Fruit fly (Drosophila melanogaster) whole organism, adult: Measurements from ENCODE around the gene CG42465.

ENCODE experiments used
- CG12768 ChIP-seq: fragments of 200-800 bp; sonication (Bioruptor generic); optimal IDR thresholded peaks from 2 replicates; lab custom pipeline; 2017; ENCODE audit warnings: missing biosample characterization, missing genetic modification characterization, mild to moderate bottlenecking, moderate library complexity, missing genetic modification reagents
- tj ChIP-seq: fragments of 200-800 bp; sonication (Bioruptor generic); optimal IDR thresholded peaks from 3 replicates; lab custom pipeline; 2017; ENCODE audit warnings: missing biosample characterization, mild to moderate bottlenecking, missing genetic modification characterization, moderate library complexity

DNA sequence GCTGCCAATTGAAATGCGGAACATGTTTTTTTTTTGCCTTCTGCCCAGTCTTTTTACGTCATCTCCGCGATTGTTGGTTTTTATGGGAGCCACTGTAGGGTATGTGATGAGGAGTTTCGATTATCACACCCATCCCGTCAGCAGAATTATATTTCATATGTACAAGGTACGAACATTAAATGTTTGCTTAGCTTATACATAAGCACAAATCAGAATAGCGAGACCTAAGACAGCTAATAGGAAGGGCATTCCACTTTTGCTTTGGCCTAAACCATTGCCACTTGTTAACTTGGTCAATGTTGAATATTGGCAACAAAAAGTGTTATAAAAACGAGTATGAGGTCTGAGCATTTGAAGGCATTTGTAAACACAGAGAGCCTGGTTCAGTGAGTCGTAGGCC, 3.3 kb downstream of the CG42465 start, which contains the start of gene CG2816:
- TF ChIP-seq CG12768 (GFP tag; lab: Kevin White, UChicago) (peak; percentile 64), tj (GFP tag; lab: Kevin White, UChicago) (peak; percentile 13)
